Worm (Caenorhabditis elegans) whole organism, L4 larva: Measurements from ENCODE around the gene col-124.
"Not testable (repeated sequence)": the region's sequence is repeated elsewhere in the genome, so short reads cannot be mapped to it uniquely, and the experiment has no call there.

Experiments used
- dpl-1 ChIP-seq: fragments of 150-350 bp; optimal IDR thresholded peaks from 2 replicates; lab custom pipeline; 2014; ENCODE audit warnings: missing biosample characterization, missing genetic modification reagents, missing genetic modification characterization
- fkh-10 ChIP-seq: fragments of 150-350 bp; optimal IDR thresholded peaks from 2 replicates; lab custom pipeline; 2014; ENCODE audit warnings: missing biosample characterization, missing genetic modification reagents, missing genetic modification characterization
- mdl-1 ChIP-seq, 2 experiments: fragments of 150-350 bp in 1 of 2; sonication (generic microtip) in 1 of 2; optimal IDR thresholded peaks; 2 replicates each; lab custom pipeline; 2014 to 2017; ENCODE audit warnings: missing biosample characterization in 2 of 2, missing genetic modification characterization in 2 of 2
- mdt-29 ChIP-seq: fragments of 200-800 bp; sonication (Bioruptor generic); IDR thresholded peaks from 2 replicates; pipeline ENCODE4 v1.3.6; 2022; ENCODE audit warnings: missing genetic modification reagents, missing genetic modification characterization, missing compliant biosample characterization
- unc-62 ChIP-seq, 3 experiments: fragments of 150-350 bp in 1 of 3; sonication (generic microtip); optimal IDR thresholded peaks in 2 of 3; peaks in 1 of 3; 1 replicate in 1 of 3; 2 replicates in 2 of 3; lab custom pipeline; 2014 to 2017; ENCODE audit warnings: missing biosample characterization in 3 of 3, missing genetic modification characterization in 3 of 3, missing genetic modification reagents in 3 of 3, missing genotype in 1 of 3

ce11 chrIV:10262882-10263281 is 46.6 kb downstream of the col-124 start:
- not testable (repeated sequence) for TF ChIP-seq fkh-10 (GFP tag; lab: Kevin White, UChicago); unc-62 (GFP tag; optimal IDR thresholded peaks at IDR 0.05 in 1 of 2; lab: Kevin White, UChicago); unc-62 (tag; optimal IDR thresholded peaks at IDR 0.05; lab: Kevin White, UChicago); mdl-1 (tag; optimal IDR thresholded peaks at IDR 0.05; lab: Kevin White, UChicago); dpl-1 (GFP tag; lab: Kevin White, UChicago); mdt-29 (GFP tag; lab: Robert Waterston, UW)
